Worm (Caenorhabditis elegans) whole organism, late embryonic: ENCODE measurements around the gene egrh-3.
A peak's percentile ranks its signal among the peaks of the same experiment; 100 is the strongest.

ENCODE experiments used
- C08G9.2 ChIP-seq: sonication (generic microtip); optimal IDR thresholded peaks from 2 replicates; lab custom pipeline; 2016; ENCODE audit warnings: mild to moderate bottlenecking, missing genetic modification characterization, moderate library complexity, missing compliant biosample characterization
- T23F11.4 ChIP-seq: fragments of 200-800 bp; sonication (Bioruptor generic); optimal IDR thresholded peaks from 2 replicates; lab custom pipeline; 2018; ENCODE audit warnings: mild to moderate bottlenecking, missing genetic modification characterization, missing compliant biosample characterization
- Y22D7AL.16 ChIP-seq: sonication (generic microtip); optimal IDR thresholded peaks from 2 replicates; lab custom pipeline; 2016; ENCODE audit warnings: missing genetic modification characterization, missing compliant biosample characterization
- ceh-14 ChIP-seq: sonication (generic microtip); optimal IDR thresholded peaks from 2 replicates; lab custom pipeline; 2016; ENCODE audit warnings: missing genotype, missing genetic modification characterization, missing compliant biosample characterization
- ceh-19 ChIP-seq: fragments of 200-800 bp; sonication (Bioruptor generic); optimal IDR thresholded peaks from 2 replicates; lab custom pipeline; 2018; ENCODE audit warnings: mild to moderate bottlenecking, missing genetic modification characterization, missing compliant biosample characterization
- ceh-22 ChIP-seq: sonication (generic microtip); optimal IDR thresholded peaks from 2 replicates; lab custom pipeline; 2017; ENCODE audit warnings: missing biosample characterization, missing genetic modification characterization
- ceh-30 ChIP-seq: fragments of 150-350 bp; optimal IDR thresholded peaks from 2 replicates; lab custom pipeline; 2014; ENCODE audit warnings: missing biosample characterization, missing genetic modification characterization
- ceh-31 ChIP-seq: sonication (generic microtip); optimal IDR thresholded peaks from 2 replicates; lab custom pipeline; 2016; ENCODE audit warnings: missing genetic modification characterization, missing compliant biosample characterization
- ceh-45 ChIP-seq: fragments of 200-800 bp; sonication (Bioruptor generic); IDR thresholded peaks from 2 replicates; pipeline ENCODE4 v1.3.6; 2022; ENCODE audit warnings: missing genetic modification reagents, missing genetic modification characterization, missing compliant biosample characterization
- ceh-48 ChIP-seq: sonication (generic microtip); optimal IDR thresholded peaks from 2 replicates; lab custom pipeline; 2016; ENCODE audit warnings: missing genetic modification characterization, inconsistent platforms, missing compliant biosample characterization
- ceh-6 ChIP-seq: fragments of 200-800 bp; sonication (Bioruptor generic); optimal IDR thresholded peaks from 2 replicates; lab custom pipeline; 2018; ENCODE audit warnings: mild to moderate bottlenecking, missing genetic modification characterization, missing compliant biosample characterization
- ceh-9 ChIP-seq: sonication (generic microtip); optimal IDR thresholded peaks from 2 replicates; lab custom pipeline; 2016; ENCODE audit warnings: mild to moderate bottlenecking, missing genetic modification characterization, inconsistent platforms, missing compliant biosample characterization
- dmd-4 ChIP-seq: sonication (generic microtip); optimal IDR thresholded peaks from 2 replicates; lab custom pipeline; 2016; ENCODE audit warnings: borderline replicate concordance, missing genetic modification characterization, missing compliant biosample characterization
- ets-4 ChIP-seq: sonication (generic microtip); optimal IDR thresholded peaks from 2 replicates; lab custom pipeline; 2016; ENCODE audit warnings: missing genetic modification characterization, missing compliant biosample characterization
- fax-1 ChIP-seq: sonication (generic microtip); optimal IDR thresholded peaks from 2 replicates; lab custom pipeline; 2016; ENCODE audit warnings: missing genotype, missing genetic modification characterization, missing compliant biosample characterization
- gmeb-2 ChIP-seq: sonication (generic microtip); optimal IDR thresholded peaks from 2 replicates; lab custom pipeline; 2016; ENCODE audit warnings: missing genetic modification characterization, inconsistent platforms, missing compliant biosample characterization
- hlh-13 ChIP-seq: fragments of 200-800 bp; sonication (Bioruptor generic); optimal IDR thresholded peaks from 2 replicates; lab custom pipeline; 2018; ENCODE audit warnings: mild to moderate bottlenecking, missing genetic modification characterization, missing compliant biosample characterization
- hlh-30 ChIP-seq: sonication (generic microtip); optimal IDR thresholded peaks from 2 replicates; lab custom pipeline; 2017; ENCODE audit warnings: antibody characterized with exemption, missing genetic modification characterization, missing compliant biosample characterization; ENCODE audit not compliant: insufficient read depth
- hlh-6 ChIP-seq: sonication (generic microtip); optimal IDR thresholded peaks from 2 replicates; lab custom pipeline; 2016; ENCODE audit warnings: missing genotype, missing genetic modification characterization, missing compliant biosample characterization
- hlh-8 ChIP-seq: sonication (generic microtip); optimal IDR thresholded peaks from 2 replicates; lab custom pipeline; 2016; ENCODE audit warnings: missing genotype, missing genetic modification characterization, missing compliant biosample characterization
- lin-11 ChIP-seq: fragments of 200-800 bp; sonication (Bioruptor generic); optimal IDR thresholded peaks from 2 replicates; lab custom pipeline; 2018; ENCODE audit warnings: mild to moderate bottlenecking, missing genetic modification characterization, missing compliant biosample characterization
- madf-2 ChIP-seq: sonication (generic microtip); optimal IDR thresholded peaks from 2 replicates; lab custom pipeline; 2017; ENCODE audit warnings: missing genetic modification characterization, missing compliant biosample characterization
- nfya-1 ChIP-seq: sonication (generic microtip); optimal IDR thresholded peaks from 2 replicates; lab custom pipeline; 2017; ENCODE audit warnings: missing genetic modification characterization, mild to moderate bottlenecking, missing compliant biosample characterization, antibody characterized with exemption, moderate library complexity
- odd-2 ChIP-seq: sonication (generic microtip); optimal IDR thresholded peaks from 2 replicates; lab custom pipeline; 2017; ENCODE audit warnings: antibody characterized with exemption, mild to moderate bottlenecking, missing genetic modification characterization, missing compliant biosample characterization
- pat-9 ChIP-seq: fragments of 200-800 bp; sonication (Bioruptor generic); optimal IDR thresholded peaks from 2 replicates; lab custom pipeline; 2018; ENCODE audit warnings: mild to moderate bottlenecking, missing genetic modification characterization, moderate library complexity, missing compliant biosample characterization
- pax-1 ChIP-seq: fragments of 150-350 bp; optimal IDR thresholded peaks from 2 replicates; lab custom pipeline; 2014; ENCODE audit warnings: missing biosample characterization, missing genetic modification characterization
- pha-2 ChIP-seq: sonication (generic microtip); optimal IDR thresholded peaks from 2 replicates; lab custom pipeline; 2017; ENCODE audit warnings: mild to moderate bottlenecking, missing genetic modification characterization, missing compliant biosample characterization
- pqm-1 ChIP-seq: sonication (generic microtip); optimal IDR thresholded peaks from 2 replicates; lab custom pipeline; 2016; ENCODE audit warnings: missing genetic modification characterization, missing compliant biosample characterization
- pros-1 ChIP-seq: fragments of 150-350 bp; optimal IDR thresholded peaks from 2 replicates; lab custom pipeline; 2014; ENCODE audit warnings: missing biosample characterization, missing genetic modification reagents, missing genetic modification characterization
- ref-2 ChIP-seq: sonication (generic microtip); optimal IDR thresholded peaks from 2 replicates; lab custom pipeline; 2016; ENCODE audit warnings: missing genetic modification characterization, missing compliant biosample characterization
- rnt-1 ChIP-seq: sonication (generic microtip); optimal IDR thresholded peaks from 2 replicates; lab custom pipeline; 2016; ENCODE audit warnings: missing genetic modification characterization, missing compliant biosample characterization
- syd-9 ChIP-seq: sonication (generic microtip); optimal IDR thresholded peaks from 2 replicates; lab custom pipeline; 2016; ENCODE audit warnings: mild to moderate bottlenecking, missing genetic modification characterization, moderate library complexity, missing compliant biosample characterization
- tbx-2 ChIP-seq: sonication (generic microtip); optimal IDR thresholded peaks from 2 replicates; lab custom pipeline; 2016; ENCODE audit warnings: missing genetic modification characterization, missing compliant biosample characterization
- tbx-7 ChIP-seq: sonication (generic microtip); optimal IDR thresholded peaks from 2 replicates; lab custom pipeline; 2016; ENCODE audit warnings: missing genotype, missing genetic modification characterization, missing compliant biosample characterization
- ttx-3 ChIP-seq: sonication (generic microtip); optimal IDR thresholded peaks from 2 replicates; lab custom pipeline; 2016; ENCODE audit warnings: missing genetic modification reagents, missing genetic modification characterization, missing compliant biosample characterization
- unc-55 ChIP-seq: sonication (generic microtip); optimal IDR thresholded peaks from 2 replicates; lab custom pipeline; 2017; ENCODE audit warnings: missing biosample characterization, missing genetic modification reagents, missing genetic modification characterization
- zip-5 ChIP-seq: sonication (generic microtip); optimal IDR thresholded peaks from 2 replicates; lab custom pipeline; 2016; ENCODE audit warnings: missing genetic modification characterization, missing compliant biosample characterization

Gene egrh-3

ce11 chrIV:2703927-2704401 is 15.4 kb upstream of the egrh-3 start, which contains the start of gene Y94H6A.5 (continued):
- TF ChIP-seq tbx-2 (tag; lab: Kevin White, UChicago) = peak; percentile 4
- no peak for TF ChIP-seq lin-11
- TF ChIP-seq syd-9 = no peak

DNA sequence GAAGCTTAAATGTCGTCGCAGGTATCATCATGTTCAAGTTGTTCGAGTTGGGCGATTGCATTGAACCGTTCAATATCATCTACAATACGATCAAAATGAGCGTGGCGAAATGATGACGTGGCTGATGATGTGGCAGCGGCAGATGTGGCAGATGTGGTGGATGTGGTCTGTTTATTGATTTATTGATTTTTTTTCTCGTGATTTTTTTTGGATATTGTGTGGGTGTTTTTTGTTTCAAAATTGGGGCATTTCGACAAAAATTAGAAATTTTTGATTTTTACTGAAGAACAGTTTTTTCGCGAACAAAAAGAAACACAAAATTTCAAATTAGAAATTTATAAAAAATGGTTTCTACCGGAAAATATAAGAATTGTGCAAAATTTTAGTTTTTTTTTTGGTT is 8.3 kb downstream of the egrh-3 start:
- TF ChIP-seq ceh-22 (tag; lab: Kevin White, UChicago) (no peak), pha-2 (no peak), nfya-1 (tag; lab: Kevin White, UChicago) (no peak), odd-2 (tag; lab: Kevin White, UChicago) (no peak), tbx-7 (no peak), pax-1 (tag; lab: Kevin White, UChicago) (no peak), ceh-48 (tag; lab: Kevin White, UChicago) (no peak), madf-2 (no peak), Y22D7AL.16 (no peak), unc-55 (GFP tag; lab: Kevin White, UChicago) (no peak), ceh-6 (no peak), zip-5 (tag; lab: Kevin White, UChicago) (no peak)
- TF ChIP-seq, all 69 proteins: peak for 0

- TF ChIP-seq ref-2 (tag; lab: Kevin White, UChicago) (no peak), C08G9.2 (tag; lab: Kevin White, UChicago) (no peak), fax-1 (tag; lab: Kevin White, UChicago) (no peak), unc-55 (GFP tag; lab: Kevin White, UChicago) (no peak), hlh-6 (tag; lab: Kevin White, UChicago) (no peak), ets-4 (no peak), hlh-8 (tag; lab: Kevin White, UChicago) (no peak), hlh-13 (GFP tag; lab: Kevin White, UChicago) (no peak), nfya-1 (tag; lab: Kevin White, UChicago) (no peak), ceh-14 (tag; lab: Kevin White, UChicago) (no peak), dmd-4 (tag; lab: Kevin White, UChicago) (no peak), pqm-1 (no peak), pha-2 (no peak), pat-9 (tag; lab: Kevin White, UChicago) (no peak), rnt-1 (tag; lab: Kevin White, UChicago) (no peak), ceh-31 (tag; lab: Kevin White, UChicago) (no peak), ceh-45 (GFP tag; lab: Robert Waterston, UW) (no peak), pros-1 (tag; lab: Kevin White, UChicago) (no peak), ceh-30 (tag; lab: Kevin White, UChicago) (no peak)
Measured at ce11 chrIV:2678152-2678551, 10.4 kb downstream of the egrh-3 start.

- TF ChIP-seq ceh-30 (tag; lab: Kevin White, UChicago) (no peak), ceh-19 (GFP tag; lab: Kevin White, UChicago) (no peak), ceh-9 (no peak), tbx-7 (no peak), gmeb-2 (tag; lab: Kevin White, UChicago) (no peak), T23F11.4 (GFP tag; lab: Kevin White, UChicago) (no peak), lin-11 (no peak), hlh-30 (tag; lab: Kevin White, UChicago) (no peak), pha-2 (no peak), ttx-3 (tag; lab: Kevin White, UChicago) (no peak)
Measured at ce11 chrIV:2677687-2678086, 10.9 kb downstream of the egrh-3 start.
